Worm (Caenorhabditis elegans) whole organism, young adult: ENCODE data around the gene grwd-1.
A peak's percentile ranks its signal among the peaks of the same experiment; 100 is the strongest.

ENCODE experiments used
- B0019.2 ChIP-seq: fragments of 200-800 bp; sonication (Bioruptor generic); conservative IDR thresholded peaks from 2 replicates; pipeline ENCODE4 v1.3.6; 2022; ENCODE audit warnings: missing genetic modification reagents, missing genetic modification characterization, missing compliant biosample characterization
- C06A6.2 ChIP-seq: fragments of 200-800 bp; sonication (Bioruptor generic); conservative IDR thresholded peaks from 2 replicates; pipeline ENCODE4 v1.3.6; 2022; ENCODE audit warnings: missing genetic modification characterization, missing compliant biosample characterization
- C17E4.6 ChIP-seq: fragments of 200-800 bp; sonication (Bioruptor generic); IDR thresholded peaks from 2 replicates; pipeline ENCODE4 v1.3.6; 2022; ENCODE audit warnings: missing genetic modification reagents, missing genetic modification characterization, missing compliant biosample characterization
- F22D6.2 ChIP-seq: sonication (generic microtip); optimal IDR thresholded peaks from 2 replicates; lab custom pipeline; 2016; ENCODE audit warnings: mild to moderate bottlenecking, missing genetic modification characterization, missing compliant biosample characterization
- T07F8.4 ChIP-seq: sonication (generic microtip); optimal IDR thresholded peaks from 2 replicates; lab custom pipeline; 2016; ENCODE audit warnings: mild to moderate bottlenecking, missing genetic modification characterization, moderate library complexity, missing compliant biosample characterization
- Y53G8AR.9 ChIP-seq: fragments of 200-800 bp; sonication (Bioruptor generic); conservative IDR thresholded peaks from 2 replicates; pipeline ENCODE4 v1.3.6; 2022; ENCODE audit warnings: missing genetic modification reagents, missing genetic modification characterization, missing compliant biosample characterization
- Y56A3A.18 ChIP-seq: fragments of 200-800 bp; sonication (Bioruptor generic); IDR thresholded peaks from 2 replicates; pipeline ENCODE4 v1.3.6; 2022; ENCODE audit warnings: missing genetic modification reagents, missing genetic modification characterization, missing compliant biosample characterization
- Y79H2A.3 ChIP-seq: fragments of 200-800 bp; sonication (Bioruptor generic); conservative IDR thresholded peaks from 2 replicates; pipeline ENCODE4 v1.3.6; 2022; ENCODE audit warnings: missing genetic modification reagents, missing genetic modification characterization, missing compliant biosample characterization
- akir-1 ChIP-seq: fragments of 200-800 bp; sonication (Bioruptor generic); optimal IDR thresholded peaks from 2 replicates; lab custom pipeline; 2018; ENCODE audit warnings: mild to moderate bottlenecking, missing genetic modification characterization, moderate library complexity, missing compliant biosample characterization
- ama-1 ChIP-seq, 3 experiments: fragments of 150-350 bp in 1 of 3; sonication (generic microtip) in 2 of 3; optimal IDR thresholded peaks; 2 replicates each; lab custom pipeline; 2014 to 2018; ENCODE audit warnings: missing biosample characterization in 2 of 3, missing genetic modification characterization in 2 of 3, missing genetic modification reagents in 2 of 3
- atf-7 ChIP-seq: sonication (generic microtip); optimal IDR thresholded peaks from 2 replicates; lab custom pipeline; 2017; ENCODE audit warnings: mild to moderate bottlenecking, missing genetic modification characterization, missing compliant biosample characterization
- attf-3 ChIP-seq: fragments of 200-800 bp; sonication (Bioruptor generic); conservative IDR thresholded peaks from 2 replicates; pipeline ENCODE4 v1.3.6; 2022; ENCODE audit warnings: missing genetic modification reagents, missing genetic modification characterization, missing compliant biosample characterization
- cebp-2 ChIP-seq: fragments of 200-800 bp; sonication (Bioruptor generic); IDR thresholded peaks from 2 replicates; pipeline ENCODE4 v1.3.6; 2022; ENCODE audit warnings: missing genetic modification characterization, missing compliant biosample characterization
- ceh-40 ChIP-seq: fragments of 200-800 bp; sonication (Bioruptor generic); IDR thresholded peaks from 2 replicates; pipeline ENCODE4 v1.3.6; 2022; ENCODE audit warnings: missing genetic modification characterization, missing compliant biosample characterization
- ceh-58 ChIP-seq: fragments of 200-800 bp; sonication (Bioruptor generic); IDR thresholded peaks from 2 replicates; pipeline ENCODE4 v1.3.6; 2022; ENCODE audit warnings: missing genetic modification characterization, missing compliant biosample characterization
- chd-7 ChIP-seq: sonication (generic microtip); optimal IDR thresholded peaks from 2 replicates; lab custom pipeline; 2016; ENCODE audit warnings: mild to moderate bottlenecking, missing genetic modification characterization, moderate library complexity, missing compliant biosample characterization
- dox-1 ChIP-seq: fragments of 200-800 bp; sonication (Bioruptor generic); IDR thresholded peaks from 2 replicates; pipeline ENCODE4 v1.3.6; 2022; ENCODE audit warnings: missing genetic modification reagents, missing genetic modification characterization, missing compliant biosample characterization
- egl-18 ChIP-seq: fragments of 200-800 bp; sonication (Bioruptor generic); IDR thresholded peaks from 2 replicates; pipeline ENCODE4 v1.3.6; 2022; ENCODE audit warnings: missing genetic modification reagents, missing genetic modification characterization, missing compliant biosample characterization
- egl-44 ChIP-seq: fragments of 200-800 bp; sonication (Bioruptor generic); IDR thresholded peaks from 2 replicates; pipeline ENCODE4 v1.3.6; 2022; ENCODE audit warnings: missing genetic modification reagents, missing genetic modification characterization, missing compliant biosample characterization
- egrh-3 ChIP-seq: fragments of 200-800 bp; sonication (Bioruptor generic); IDR thresholded peaks from 2 replicates; pipeline ENCODE4 v1.3.6; 2022; ENCODE audit warnings: missing genetic modification reagents, missing genetic modification characterization, missing compliant biosample characterization
- hlh-12 ChIP-seq: sonication (generic microtip); optimal IDR thresholded peaks from 2 replicates; lab custom pipeline; 2016; ENCODE audit warnings: missing genetic modification characterization, missing compliant biosample characterization
- hmg-1.2 ChIP-seq: fragments of 200-800 bp; sonication (Bioruptor generic); IDR thresholded peaks from 2 replicates; pipeline ENCODE4 v1.3.6; 2022; ENCODE audit warnings: missing genetic modification reagents, missing genetic modification characterization, missing compliant biosample characterization
- lag-1 ChIP-seq: fragments of 200-800 bp; sonication (Bioruptor generic); IDR thresholded peaks from 2 replicates; pipeline ENCODE4 v1.3.6; 2022; ENCODE audit warnings: missing genetic modification reagents, missing genetic modification characterization, missing compliant biosample characterization
- lsl-1 ChIP-seq: fragments of 200-800 bp; sonication (Bioruptor generic); optimal IDR thresholded peaks from 2 replicates; lab custom pipeline; 2018; ENCODE audit warnings: mild to moderate bottlenecking, missing genetic modification characterization, moderate library complexity, missing compliant biosample characterization
- madf-6 ChIP-seq: fragments of 200-800 bp; sonication (Bioruptor generic); IDR thresholded peaks from 2 replicates; pipeline ENCODE4 v1.3.6; 2022; ENCODE audit warnings: missing genetic modification reagents, missing genetic modification characterization, missing compliant biosample characterization
- mxl-1 ChIP-seq: sonication (generic microtip); optimal IDR thresholded peaks from 2 replicates; lab custom pipeline; 2016; ENCODE audit warnings: missing genetic modification characterization, missing compliant biosample characterization
- nfyb-1 ChIP-seq: fragments of 200-800 bp; sonication (Bioruptor generic); IDR thresholded peaks from 2 replicates; pipeline ENCODE4 v1.3.6; 2022; ENCODE audit warnings: missing genetic modification reagents, missing genetic modification characterization, missing compliant biosample characterization
- nhr-90 ChIP-seq: sonication (generic microtip); optimal IDR thresholded peaks from 2 replicates; lab custom pipeline; 2016; ENCODE audit warnings: missing genotype, mild to moderate bottlenecking, missing genetic modification characterization, missing compliant biosample characterization
- pbrm-1 ChIP-seq: fragments of 200-800 bp; sonication (Bioruptor generic); IDR thresholded peaks from 2 replicates; pipeline ENCODE4 v1.3.6; 2022; ENCODE audit warnings: missing genetic modification reagents, missing genetic modification characterization, missing compliant biosample characterization
- rec-8 ChIP-seq, 2 experiments: sonication (generic microtip); optimal IDR thresholded peaks; 2 replicates each; lab custom pipeline; 2016; ENCODE audit warnings: mild to moderate bottlenecking in 2 of 2, missing genetic modification characterization in 2 of 2, missing genetic modification reagents in 2 of 2, missing genotype in 2 of 2, missing biosample characterization in 1 of 2, missing compliant biosample characterization in 1 of 2, moderate library complexity in 1 of 2
- repo-1 ChIP-seq: sonication (generic microtip); optimal IDR thresholded peaks from 2 replicates; lab custom pipeline; 2017; ENCODE audit warnings: mild to moderate bottlenecking, missing genetic modification characterization, missing compliant biosample characterization
- snpc-1.3 ChIP-seq: sonication (generic microtip); optimal IDR thresholded peaks from 2 replicates; lab custom pipeline; 2017; ENCODE audit warnings: missing genetic modification characterization, mild to moderate bottlenecking, missing compliant biosample characterization, antibody characterized with exemption, moderate library complexity, missing genotype, missing genetic modification reagents; ENCODE audit not compliant: insufficient read depth
- sptf-2 ChIP-seq: fragments of 200-800 bp; sonication (Bioruptor generic); optimal IDR thresholded peaks from 2 replicates; lab custom pipeline; 2018; ENCODE audit warnings: mild to moderate bottlenecking, missing genetic modification characterization, missing compliant biosample characterization
- tbx-9 ChIP-seq: sonication (generic microtip); optimal IDR thresholded peaks from 2 replicates; lab custom pipeline; 2016; ENCODE audit warnings: borderline replicate concordance, missing genetic modification characterization, inconsistent platforms, missing compliant biosample characterization
- xnd-1 ChIP-seq: sonication (generic microtip); optimal IDR thresholded peaks from 2 replicates; lab custom pipeline; 2016; ENCODE audit warnings: missing genotype, missing genetic modification reagents, missing genetic modification characterization, missing compliant biosample characterization
- zim-3 ChIP-seq: sonication (generic microtip); optimal IDR thresholded peaks from 2 replicates; lab custom pipeline; 2017; ENCODE audit warnings: mild to moderate bottlenecking, missing genetic modification characterization, moderate library complexity, missing compliant biosample characterization
- ztf-22 ChIP-seq: fragments of 200-800 bp; sonication (Bioruptor generic); optimal IDR thresholded peaks from 2 replicates; lab custom pipeline; 2018; ENCODE audit warnings: mild to moderate bottlenecking, missing genetic modification characterization, moderate library complexity, missing compliant biosample characterization
- ztf-26 ChIP-seq: sonication (generic microtip); optimal IDR thresholded peaks from 2 replicates; lab custom pipeline; 2017; ENCODE audit warnings: missing genetic modification characterization, missing compliant biosample characterization
- ztf-3 ChIP-seq: fragments of 200-800 bp; sonication (Bioruptor generic); optimal IDR thresholded peaks from 2 replicates; lab custom pipeline; 2018; ENCODE audit warnings: mild to moderate bottlenecking, missing genetic modification characterization, missing compliant biosample characterization

grwd-1 gene

DNA sequence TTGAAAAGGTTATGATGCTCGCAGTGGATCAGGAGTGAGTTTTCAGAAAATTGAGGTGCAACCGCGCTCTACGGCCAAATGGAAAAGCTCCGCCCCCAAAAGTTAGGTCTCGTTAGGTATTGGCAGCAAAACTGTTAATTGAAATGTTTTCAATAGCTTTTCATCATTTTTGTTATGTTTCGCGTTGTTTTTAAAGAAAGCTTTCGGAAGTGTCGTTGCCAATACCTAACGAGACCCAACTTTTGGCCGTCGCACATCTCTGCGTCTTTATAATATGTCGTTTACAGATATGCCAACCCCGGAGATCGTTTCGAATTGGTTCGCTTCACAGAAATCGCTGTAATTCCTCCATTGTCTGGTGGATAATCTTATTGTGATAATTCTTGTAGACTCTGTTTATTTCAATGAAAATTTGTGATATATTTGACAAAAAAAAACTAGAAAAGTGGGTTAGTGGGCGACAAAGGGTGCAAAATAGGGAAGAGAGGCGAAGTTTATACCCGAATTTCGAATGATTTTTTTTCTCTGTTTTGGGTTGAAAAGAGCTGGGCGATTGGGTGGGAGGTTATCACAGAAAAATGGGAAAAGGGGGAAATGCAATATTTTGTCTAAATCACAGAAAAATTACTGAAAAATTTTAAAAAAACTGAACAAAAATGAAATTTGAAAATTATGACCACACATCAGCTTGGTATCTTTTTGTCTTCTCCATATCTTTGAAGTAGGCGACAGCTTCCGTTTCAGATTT, 43.2 kb downstream of the grwd-1 start (continued):
- peak; percentile 27; the same call in 1 of the 2 replicates for TF ChIP-seq dox-1
- TF ChIP-seq ztf-3 (GFP tag; lab: Kevin White, UChicago), result no peak
- TF ChIP-seq ztf-26 (tag; lab: Kevin White, UChicago), result no peak
- peak; percentile 26; the same call in 1 of the 2 replicates for TF ChIP-seq hmg-1.2
- no peak for TF ChIP-seq akir-1 (GFP tag; lab: Kevin White, UChicago)
- no peak for TF ChIP-seq attf-3 (GFP tag; lab: Robert Waterston, UW)
- TF ChIP-seq egl-18, result no peak
- TF ChIP-seq tbx-9 (tag; lab: Kevin White, UChicago), result no peak
- no peak; the same call in 1 of the 2 replicates for TF ChIP-seq Y79H2A.3 (GFP tag; lab: Robert Waterston, UW)
- TF ChIP-seq nhr-90 (tag; lab: Kevin White, UChicago), result peak; percentile 87
- TF ChIP-seq atf-7 (tag; lab: Kevin White, UChicago), result peak; percentile 73
- no peak for TF ChIP-seq rec-8 (tag; optimal IDR thresholded peaks at IDR 0.05; lab: Kevin White, UChicago)
- no peak for TF ChIP-seq lsl-1 (GFP tag; lab: Kevin White, UChicago)
- TF ChIP-seq Y56A3A.18 (GFP tag; lab: Robert Waterston, UW), result peak; percentile 56; the same call in 1 of the 2 replicates
- no peak; the same call in 1 of the 2 replicates for TF ChIP-seq pbrm-1 (GFP tag; lab: Robert Waterston, UW)
- no peak for TF ChIP-seq F22D6.2 (tag; lab: Kevin White, UChicago)
- no peak for TF ChIP-seq ama-1 (optimal IDR thresholded peaks at IDR 0.05; lab: Kevin White, UChicago)
- TF ChIP-seq ama-1 (GFP tag; optimal IDR thresholded peaks at IDR 0.05; lab: Kevin White, UChicago), result peak in 1 of 2 experiments; percentile 4
- TF ChIP-seq ceh-58, result no peak
- TF ChIP-seq C06A6.2 (GFP tag; lab: Robert Waterston, UW), result no peak; the same call in 1 of the 2 replicates
- TF ChIP-seq T07F8.4, result no peak
- peak; percentile 61 for TF ChIP-seq chd-7 (tag; lab: Kevin White, UChicago)
- TF ChIP-seq madf-6 (GFP tag; lab: Robert Waterston, UW), result no peak
- no peak for TF ChIP-seq ceh-40 (GFP tag; lab: Robert Waterston, UW)
- no peak for TF ChIP-seq mxl-1 (tag; lab: Kevin White, UChicago)
- no peak for TF ChIP-seq lag-1 (GFP tag; lab: Robert Waterston, UW)
- TF ChIP-seq B0019.2, result no peak
- TF ChIP-seq cebp-2 (GFP tag; lab: Robert Waterston, UW), result no peak
- TF ChIP-seq egl-44, result no peak; the same call in 1 of the 2 replicates
- TF ChIP-seq egrh-3 (GFP tag; lab: Robert Waterston, UW), result no peak
- no peak for TF ChIP-seq snpc-1.3 (tag; lab: Kevin White, UChicago)
- TF ChIP-seq xnd-1 (tag; lab: Kevin White, UChicago), result no peak
- no peak for TF ChIP-seq ztf-22 (GFP tag; lab: Kevin White, UChicago)
- TF ChIP-seq hlh-12 (tag; lab: Kevin White, UChicago), result no peak
- TF ChIP-seq Y53G8AR.9 (GFP tag; lab: Robert Waterston, UW), result peak; percentile 77
- peak; percentile 83 for TF ChIP-seq nfyb-1 (GFP tag; lab: Robert Waterston, UW)
- TF ChIP-seq C17E4.6, result no peak
- TF ChIP-seq zim-3, result peak; percentile 11
- no peak for TF ChIP-seq sptf-2 (GFP tag; lab: Kevin White, UChicago)
- peak; percentile 91 for TF ChIP-seq repo-1 (tag; lab: Kevin White, UChicago)
